Fruit fly (Drosophila melanogaster): ENCODE data around the gene CG12106.
A peak's percentile ranks its signal among the peaks of the same experiment; 100 is the strongest.

- no peak for TF ChIP-seq CG16779 (tag; optimal IDR thresholded peaks at IDR 0.05)
- TF ChIP-seq esn (GFP tag; optimal IDR thresholded peaks at IDR 0.05): peak; percentile 84
- no peak for TF ChIP-seq CG6854 (GFP tag; optimal IDR thresholded peaks at IDR 0.05)
- peak; percentile 69 for TF ChIP-seq CG34406 (GFP tag; optimal IDR thresholded peaks at IDR 0.05)
- peak; percentile 75 for TF ChIP-seq Gug (GFP tag; IDR thresholded peaks at IDR 0.05)
- peak; percentile 72 for TF ChIP-seq CG15336 (GFP tag; IDR thresholded peaks at IDR 0.05)
- TF ChIP-seq Hr38 (GFP tag; optimal IDR thresholded peaks at IDR 0.05): no peak
- no peak for TF ChIP-seq CG4318 (GFP tag; optimal IDR thresholded peaks at IDR 0.05)
- TF ChIP-seq Blimp-1 (GFP tag; optimal IDR thresholded peaks at IDR 0.05): no peak
Observed at dm6 chrX:9196362-9196761, 2.7 kb downstream of the CG12106 start, which contains the start of gene CG12118.
